Fruit fly (Drosophila melanogaster) whole organism, embryonic: ENCODE data around the gene Vsx1.

Experiments used
- Awh ChIP-seq: fragments of 200-800 bp; sonication (Bioruptor generic); IDR thresholded peaks from 2 replicates; pipeline ENCODE4, ENCODE4 v1.3.6; 2022; ENCODE audit warnings: missing biosample characterization, missing genetic modification characterization
- C15 ChIP-seq: fragments of 200-800 bp; sonication (Bioruptor generic); IDR thresholded peaks from 3 replicates; pipeline ENCODE4 v1.3.6; 2022; ENCODE audit warnings: missing biosample characterization, missing genetic modification characterization
- CG10147 ChIP-seq: fragments of 200-800 bp; sonication (Bioruptor generic); optimal IDR thresholded peaks from 2 replicates; lab custom pipeline; 2019; ENCODE audit warnings: missing biosample characterization, mild to moderate bottlenecking, missing genetic modification characterization, moderate library complexity
- CG10321 ChIP-seq: fragments of 200-800 bp; sonication (Bioruptor generic); IDR thresholded peaks from 2 replicates; pipeline ENCODE4 v1.3.6; 2022; ENCODE audit warnings: missing biosample characterization, missing genetic modification characterization
- CG10565 ChIP-seq: fragments of 200-800 bp; sonication (Bioruptor generic); optimal IDR thresholded peaks from 3 replicates; lab custom pipeline; 2016; ENCODE audit warnings: missing biosample characterization, mild to moderate bottlenecking, missing genetic modification characterization
- CG11456 ChIP-seq: fragments of 200-800 bp; sonication (Bioruptor generic); IDR thresholded peaks from 3 replicates; pipeline ENCODE4 v1.3.6; 2022; ENCODE audit warnings: missing biosample characterization, missing genetic modification characterization
- CG13296 ChIP-seq: fragments of 200-800 bp; sonication (Bioruptor generic); optimal IDR thresholded peaks from 3 replicates; lab custom pipeline; 2018; ENCODE audit warnings: missing biosample characterization, mild to moderate bottlenecking, missing genetic modification characterization
- CG13624 ChIP-seq: fragments of 200-800 bp; sonication (Bioruptor generic); optimal IDR thresholded peaks from 2 replicates; lab custom pipeline; 2016; ENCODE audit warnings: missing biosample characterization, missing genetic modification characterization
- CG14710 ChIP-seq: fragments of 200-800 bp; sonication (Bioruptor generic); optimal IDR thresholded peaks from 3 replicates; lab custom pipeline; 2019; ENCODE audit warnings: missing biosample characterization, mild to moderate bottlenecking, missing genetic modification characterization, moderate library complexity
- CG14860 ChIP-seq: fragments of 200-800 bp; sonication (Bioruptor generic); IDR thresholded peaks from 3 replicates; pipeline ENCODE4 v1.3.6; 2022; ENCODE audit warnings: missing biosample characterization, missing genetic modification characterization; ENCODE audit not compliant: partially characterized antibody
- CG15011 ChIP-seq: fragments of 200-800 bp; sonication (Bioruptor generic); optimal IDR thresholded peaks from 3 replicates; lab custom pipeline; 2018; ENCODE audit warnings: missing biosample characterization, mild to moderate bottlenecking, missing genetic modification characterization
- CG16779 ChIP-seq: fragments of 200-800 bp; sonication (Bioruptor generic); IDR thresholded peaks from 2 replicates; pipeline ENCODE4 v1.3.6; 2022; ENCODE audit warnings: missing biosample characterization, missing genetic modification characterization
- CG17361 ChIP-seq: fragments of 200-800 bp; sonication (Bioruptor generic); IDR thresholded peaks from 3 replicates; pipeline ENCODE4 v1.3.6; 2022; ENCODE audit warnings: missing biosample characterization, missing genetic modification characterization
- CG18619 ChIP-seq: fragments of 200-800 bp; sonication (Bioruptor generic); optimal IDR thresholded peaks from 3 replicates; lab custom pipeline; 2017; ENCODE audit warnings: missing biosample characterization, mild to moderate bottlenecking, missing genetic modification characterization
- CG2199 ChIP-seq: fragments of 200-800 bp; sonication (Bioruptor generic); IDR thresholded peaks from 3 replicates; pipeline ENCODE4 v1.3.6; 2022; ENCODE audit warnings: missing biosample characterization, missing genetic modification characterization
- CG32532 ChIP-seq: fragments of 200-800 bp; sonication (Bioruptor generic); IDR thresholded peaks from 2 replicates; pipeline ENCODE4 v1.3.6; 2022; ENCODE audit warnings: missing biosample characterization, missing genetic modification characterization
- CG3281 ChIP-seq: fragments of 200-800 bp; sonication (Bioruptor generic); optimal IDR thresholded peaks from 3 replicates; lab custom pipeline; 2017; ENCODE audit warnings: missing biosample characterization, mild to moderate bottlenecking, missing genetic modification characterization
- CG3726 ChIP-seq: fragments of 200-800 bp; sonication (Bioruptor generic); IDR thresholded peaks from 3 replicates; pipeline ENCODE4, ENCODE4 v1.3.6; 2022; ENCODE audit warnings: missing biosample characterization, missing genetic modification characterization
- CG42726 ChIP-seq: fragments of 200-800 bp; sonication (Bioruptor generic); IDR thresholded peaks from 2 replicates; pipeline ENCODE4 v1.3.6; 2022; ENCODE audit warnings: missing biosample characterization, missing genetic modification characterization; ENCODE audit not compliant: partially characterized antibody
- CG4424 ChIP-seq: fragments of 200-800 bp; sonication (Bioruptor generic); optimal IDR thresholded peaks from 3 replicates; lab custom pipeline; 2016; ENCODE audit warnings: missing biosample characterization, missing genetic modification characterization
- CG5953 ChIP-seq: fragments of 200-800 bp; sonication (Bioruptor generic); IDR thresholded peaks from 2 replicates; pipeline ENCODE4 v1.3.6; 2022; ENCODE audit warnings: missing biosample characterization, missing genetic modification characterization
- CG6272 ChIP-seq: fragments of 200-800 bp; sonication (Bioruptor generic); IDR thresholded peaks from 2 replicates; pipeline ENCODE4 v1.3.6; 2022; ENCODE audit warnings: missing biosample characterization, missing genetic modification characterization
- CG7786 ChIP-seq: fragments of 200-800 bp; sonication (Bioruptor generic); optimal IDR thresholded peaks from 2 replicates; lab custom pipeline; 2016; ENCODE audit warnings: missing biosample characterization, missing genetic modification characterization
- CG9932 ChIP-seq: fragments of 200-800 bp; sonication (Bioruptor generic); IDR thresholded peaks from 2 replicates; pipeline ENCODE4 v1.3.6; 2022; ENCODE audit warnings: missing biosample characterization, missing genetic modification characterization
- D19A ChIP-seq: fragments of 200-800 bp; optimal IDR thresholded peaks from 3 replicates; lab custom pipeline; 2019; ENCODE audit warnings: missing biosample characterization, mild to moderate bottlenecking, missing genetic modification characterization, moderate library complexity
- Hand ChIP-seq: fragments of 200-800 bp; sonication (Bioruptor generic); optimal IDR thresholded peaks from 2 replicates; lab custom pipeline; 2017; ENCODE audit warnings: mild to moderate bottlenecking, missing biosample characterization, missing genetic modification reagents, missing genetic modification characterization
- Mad ChIP-seq: fragments of 200-800 bp; sonication (Bioruptor generic); optimal IDR thresholded peaks from 2 replicates; lab custom pipeline; 2016; ENCODE audit warnings: missing biosample characterization, missing genetic modification characterization
- Myb ChIP-seq: fragments of 200-800 bp; sonication (Bioruptor generic); optimal IDR thresholded peaks from 2 replicates; lab custom pipeline; 2016; ENCODE audit warnings: missing biosample characterization, missing genetic modification characterization
- NC2α ChIP-seq: fragments of 200-800 bp; sonication (Bioruptor generic); optimal IDR thresholded peaks from 2 replicates; lab custom pipeline; 2016; ENCODE audit warnings: missing biosample characterization, missing genetic modification characterization
- Side ChIP-seq: fragments of 200-800 bp; sonication (Bioruptor generic); optimal IDR thresholded peaks from 2 replicates; lab custom pipeline; 2016; ENCODE audit warnings: missing biosample characterization, missing genetic modification characterization
- Stat92E ChIP-seq, 3 experiments: fragments of >200 bp in 2 of 3; fragments of 200-800 bp in 1 of 3; sonication (Bioruptor generic) in 1 of 3; optimal IDR thresholded peaks; 2 replicates each; lab custom pipeline; 2017 to 2019; ENCODE audit warnings: missing biosample characterization in 3 of 3, missing genetic modification characterization in 3 of 3, mild to moderate bottlenecking in 1 of 3, moderate library complexity in 1 of 3
- ash1 ChIP-seq: fragments of 200-800 bp; sonication (Bioruptor generic); optimal IDR thresholded peaks from 2 replicates; lab custom pipeline; 2018; ENCODE audit warnings: missing biosample characterization, mild to moderate bottlenecking, missing genetic modification characterization
- az2 ChIP-seq: fragments of 200-800 bp; sonication (Bioruptor generic); optimal IDR thresholded peaks from 3 replicates; lab custom pipeline; 2016; ENCODE audit warnings: missing biosample characterization, missing genetic modification characterization
- bigmax ChIP-seq: fragments of 200-800 bp; sonication (Bioruptor generic); optimal IDR thresholded peaks from 2 replicates; lab custom pipeline; 2018; ENCODE audit warnings: missing biosample characterization, mild to moderate bottlenecking, missing genetic modification characterization
- caup ChIP-seq: fragments of 200-800 bp; sonication (Bioruptor generic); optimal IDR thresholded peaks from 3 replicates; lab custom pipeline; 2017; ENCODE audit warnings: missing biosample characterization, mild to moderate bottlenecking, missing genetic modification characterization, moderate library complexity; ENCODE audit not compliant: severe bottlenecking
- dimm ChIP-seq: fragments of 200-800 bp; sonication (Bioruptor generic); IDR thresholded peaks from 2 replicates; pipeline ENCODE4 v1.3.6; 2022; ENCODE audit warnings: missing biosample characterization, missing genetic modification characterization
- dmrt99B ChIP-seq: fragments of 200-800 bp; sonication (Bioruptor generic); optimal IDR thresholded peaks from 2 replicates; lab custom pipeline; 2018; ENCODE audit warnings: missing biosample characterization, mild to moderate bottlenecking, missing genetic modification characterization, moderate library complexity
- exex ChIP-seq: fragments of 200-800 bp; sonication (Bioruptor generic); optimal IDR thresholded peaks from 4 replicates; lab custom pipeline; 2018; ENCODE audit warnings: missing biosample characterization, mild to moderate bottlenecking, missing genetic modification characterization, moderate library complexity
- grn ChIP-seq: fragments of 200-800 bp; sonication (Bioruptor generic); optimal IDR thresholded peaks from 3 replicates; lab custom pipeline; 2017; ENCODE audit warnings: missing biosample characterization, missing genetic modification characterization
- p53 ChIP-seq: fragments of 200-800 bp; sonication (Bioruptor generic); optimal IDR thresholded peaks from 2 replicates; lab custom pipeline; 2016; ENCODE audit warnings: missing biosample characterization, missing genetic modification characterization
- pho ChIP-seq: fragments of 200-800 bp; sonication (Bioruptor generic); optimal IDR thresholded peaks from 2 replicates; lab custom pipeline; 2016; ENCODE audit warnings: missing biosample characterization, missing genetic modification characterization
- pnt ChIP-seq: fragments of 200-800 bp; sonication (Bioruptor generic); optimal IDR thresholded peaks from 3 replicates; lab custom pipeline; 2016; ENCODE audit warnings: missing biosample characterization, missing genetic modification characterization
- sens ChIP-seq: fragments of 200-800 bp; sonication (Bioruptor generic); peaks from one replicate; lab custom pipeline; 2016; ENCODE audit warnings: missing biosample characterization, missing genetic modification characterization
- sima ChIP-seq: fragments of 200-800 bp; sonication (Bioruptor generic); optimal IDR thresholded peaks from 2 replicates; lab custom pipeline; 2016; ENCODE audit warnings: missing biosample characterization, missing genetic modification characterization
- ssp ChIP-seq: fragments of 200-800 bp; sonication (Bioruptor generic); IDR thresholded peaks from 2 replicates; pipeline ENCODE4 v1.3.6; 2022; ENCODE audit warnings: missing biosample characterization, missing genetic modification characterization
- sug ChIP-seq: fragments of 200-800 bp; optimal IDR thresholded peaks from 2 replicates; lab custom pipeline; 2019; ENCODE audit warnings: missing biosample characterization, mild to moderate bottlenecking, missing genetic modification characterization, moderate library complexity
- toy ChIP-seq: fragments of 200-800 bp; sonication (Bioruptor generic); IDR thresholded peaks from 2 replicates; pipeline ENCODE4 v1.3.6; 2022; ENCODE audit warnings: missing biosample characterization, missing genetic modification characterization
- trh ChIP-seq: fragments of 200-800 bp; sonication (Bioruptor generic); optimal IDR thresholded peaks from 2 replicates; lab custom pipeline; 2016; ENCODE audit warnings: missing biosample characterization, missing genetic modification characterization
- tx ChIP-seq: fragments of 200-800 bp; sonication (Bioruptor generic); optimal IDR thresholded peaks from 2 replicates; lab custom pipeline; 2016; ENCODE audit warnings: missing biosample characterization, missing genetic modification characterization
- vfl ChIP-seq: fragments of 200-800 bp; sonication (Bioruptor generic); optimal IDR thresholded peaks from 2 replicates; lab custom pipeline; 2016; ENCODE audit warnings: missing biosample characterization, missing genetic modification characterization
- zen2 ChIP-seq: fragments of 200-800 bp; sonication (Bioruptor generic); IDR thresholded peaks from 3 replicates; pipeline ENCODE4 v1.3.6; 2022; ENCODE audit warnings: missing biosample characterization, missing genetic modification characterization; ENCODE audit not compliant: partially characterized antibody

The Vsx1 gene

DNA sequence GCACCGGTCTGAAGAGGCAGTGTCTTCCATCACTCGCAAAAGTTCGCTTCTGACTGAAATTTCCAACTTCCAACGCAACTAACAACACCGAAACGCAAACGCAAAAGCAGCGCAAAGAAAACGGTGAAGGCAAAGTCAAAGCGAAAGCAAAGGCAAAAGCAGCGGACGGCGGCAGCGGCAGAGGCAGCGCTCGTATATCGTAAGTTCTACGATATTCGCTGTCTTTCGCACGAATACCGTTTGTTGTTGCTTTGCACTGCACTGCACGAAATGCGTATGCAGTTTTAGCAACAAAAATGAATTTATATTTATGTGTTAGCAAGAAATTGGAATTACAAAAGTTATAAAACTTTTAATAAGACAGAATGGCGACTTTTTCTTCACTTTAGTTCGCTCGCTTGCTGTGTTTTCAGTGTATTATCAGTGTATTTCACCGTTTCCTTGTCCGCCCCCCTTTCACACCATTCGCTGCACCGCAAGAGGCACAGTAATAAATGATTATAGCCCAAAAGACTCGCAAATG lies 54.4 kb downstream of the Vsx1 start, which contains the start of gene OtopLa (continued):
- TF ChIP-seq dmrt99B (peak; percentile 89), CG17361 (GFP tag; lab: Robert Waterston, UW) (peak; percentile 85), CG15011 (peak; percentile 61), CG3726 (GFP tag; lab: Robert Waterston, UW) (peak; percentile 69; the same call in 2 of the 3 replicates), trh (peak; percentile 37), CG13296 (GFP tag; lab: Kevin White, UChicago) (peak; percentile 72), ssp (GFP tag; lab: Robert Waterston, UW) (peak; percentile 63), pnt (GFP tag; lab: Kevin White, UChicago) (peak; percentile 83), tx (GFP tag; lab: Kevin White, UChicago) (peak; percentile 67), CG3281 (peak; percentile 79), D19A (tag; lab: Kevin White, UChicago) (peak; percentile 74), sima (GFP tag; lab: Kevin White, UChicago) (peak; percentile 54), ash1 (GFP tag; lab: Kevin White, UChicago) (no peak), Side (GFP tag; lab: Kevin White, UChicago) (peak; percentile 78), Stat92E (GFP tag; optimal IDR thresholded peaks at IDR 0.05; lab: Kevin White, UChicago) (no peak), CG7786 (GFP tag; lab: Kevin White, UChicago) (peak; percentile 72), CG4424 (GFP tag; lab: Kevin White, UChicago) (peak; percentile 84), NC2α (GFP tag; lab: Kevin White, UChicago) (peak; percentile 44), sens (GFP tag; lab: Kevin White, UChicago) (peak; percentile 99), bigmax (GFP tag; lab: Kevin White, UChicago) (no peak), CG9932 (GFP tag; lab: Robert Waterston, UW) (peak; percentile 66), CG18619 (GFP tag; lab: Kevin White, UChicago) (peak; percentile 67), CG10321 (GFP tag; lab: Robert Waterston, UW) (peak; percentile 52; the same call in 1 of the 2 replicates), p53 (GFP tag; lab: Kevin White, UChicago) (peak; percentile 11), CG42726 (GFP tag; lab: Robert Waterston, UW) (no peak), zen2 (GFP tag; lab: Robert Waterston, UW) (no peak), CG14860 (GFP tag; lab: Robert Waterston, UW) (no peak), exex (peak; percentile 18), Awh (peak; percentile 89), caup (GFP tag; lab: Kevin White, UChicago) (peak; percentile 78), CG6272 (GFP tag; lab: Robert Waterston, UW) (peak; percentile 81), CG10147 (GFP tag; lab: Kevin White, UChicago) (peak; percentile 84), vfl (GFP tag; lab: Kevin White, UChicago) (peak; percentile 43), CG13624 (GFP tag; lab: Kevin White, UChicago) (peak; percentile 68), CG14710 (tag; lab: Kevin White, UChicago) (peak; percentile 78), CG16779 (GFP tag; lab: Robert Waterston, UW) (peak; percentile 62; the same call in 1 of the 2 replicates), CG5953 (GFP tag; lab: Robert Waterston, UW) (peak; percentile 84), toy (GFP tag; lab: Robert Waterston, UW) (peak; percentile 46; the same call in 1 of the 2 replicates), dimm (GFP tag; lab: Robert Waterston, UW) (peak; percentile 59), CG10565 (GFP tag; lab: Kevin White, UChicago) (peak; percentile 46), C15 (GFP tag; lab: Robert Waterston, UW) (no peak), sug (tag; lab: Kevin White, UChicago) (peak; percentile 45), CG11456 (GFP tag; lab: Robert Waterston, UW) (peak; percentile 81), Myb (GFP tag; lab: Kevin White, UChicago) (peak; percentile 52), pho (GFP tag; lab: Kevin White, UChicago) (peak; percentile 54), az2 (GFP tag; lab: Kevin White, UChicago) (peak; percentile 84), CG32532 (GFP tag; lab: Robert Waterston, UW) (peak; percentile 84), Hand (peak; percentile 66), grn (GFP tag; lab: Kevin White, UChicago) (no peak), CG2199 (GFP tag; lab: Robert Waterston, UW) (no peak), Mad (GFP tag; lab: Kevin White, UChicago) (peak; percentile 55)
